Worm (Caenorhabditis elegans) whole organism, L1 larva: ENCODE measurements around the gene str-87.

Experiments
- fkh-10 ChIP-seq: sonication (generic microtip); optimal IDR thresholded peaks from 2 replicates; lab custom pipeline; 2017; ENCODE audit warnings: missing biosample characterization, missing genetic modification reagents, missing genetic modification characterization
- nhr-11 ChIP-seq: fragments of 150-350 bp; optimal IDR thresholded peaks from 2 replicates; lab custom pipeline; 2014; ENCODE audit warnings: missing biosample characterization, missing genetic modification characterization
- nhr-47 ChIP-seq: sonication (generic microtip); optimal IDR thresholded peaks from 2 replicates; lab custom pipeline; 2016; ENCODE audit warnings: mild to moderate bottlenecking, missing genetic modification characterization, moderate library complexity, missing compliant biosample characterization
- nhr-76 ChIP-seq: sonication (generic microtip); optimal IDR thresholded peaks from 2 replicates; lab custom pipeline; 2017; ENCODE audit warnings: missing biosample characterization, missing genetic modification characterization

ce11 chrV:8977895-8978294 is 10.1 kb downstream of the str-87 start:
- TF ChIP-seq fkh-10 (GFP tag; lab: Kevin White, UChicago) (no peak), nhr-11 (tag; lab: Kevin White, UChicago) (no peak), nhr-76 (no peak), nhr-47 (tag; lab: Kevin White, UChicago) (no peak)
